Fruit fly (Drosophila melanogaster) whole organism, embryonic: Measurements from ENCODE around the gene CG14400.

Experiments
- B-H2 ChIP-seq: fragments of 200-800 bp; sonication (Bioruptor generic); optimal IDR thresholded peaks from 2 replicates; lab custom pipeline; 2018; ENCODE audit warnings: missing biosample characterization, mild to moderate bottlenecking, missing genetic modification characterization
- CG10147 ChIP-seq: fragments of 200-800 bp; sonication (Bioruptor generic); optimal IDR thresholded peaks from 2 replicates; lab custom pipeline; 2019; ENCODE audit warnings: missing biosample characterization, mild to moderate bottlenecking, missing genetic modification characterization, moderate library complexity
- CG11398 ChIP-seq: fragments of 200-800 bp; sonication (Bioruptor generic); optimal IDR thresholded peaks from 2 replicates; lab custom pipeline; 2016; ENCODE audit warnings: missing biosample characterization, missing genetic modification characterization
- CG12769 ChIP-seq: fragments of 200-800 bp; sonication (Bioruptor generic); optimal IDR thresholded peaks from 2 replicates; lab custom pipeline; 2019; ENCODE audit warnings: missing biosample characterization, mild to moderate bottlenecking, missing genetic modification characterization, moderate library complexity
- CG13894 ChIP-seq: fragments of 200-800 bp; sonication (Bioruptor generic); optimal IDR thresholded peaks from 3 replicates; lab custom pipeline; 2018; ENCODE audit warnings: missing biosample characterization, mild to moderate bottlenecking, missing genetic modification characterization, moderate library complexity
- CG14710 ChIP-seq: fragments of 200-800 bp; sonication (Bioruptor generic); optimal IDR thresholded peaks from 3 replicates; lab custom pipeline; 2019; ENCODE audit warnings: missing biosample characterization, mild to moderate bottlenecking, missing genetic modification characterization, moderate library complexity
- CG14860 ChIP-seq: fragments of 200-800 bp; sonication (Bioruptor generic); IDR thresholded peaks from 3 replicates; pipeline ENCODE4 v1.3.6; 2022; ENCODE audit warnings: missing biosample characterization, missing genetic modification characterization; ENCODE audit not compliant: partially characterized antibody
- CG15514 ChIP-seq: fragments of 200-800 bp; sonication (Bioruptor generic); optimal IDR thresholded peaks from 3 replicates; lab custom pipeline; 2017; ENCODE audit warnings: missing biosample characterization, missing genetic modification characterization, mild to moderate bottlenecking, moderate library complexity, missing genetic modification reagents
- CG1603 ChIP-seq: fragments of 200-800 bp; sonication (Bioruptor generic); optimal IDR thresholded peaks from 2 replicates; lab custom pipeline; 2019; ENCODE audit warnings: missing biosample characterization, mild to moderate bottlenecking, missing genetic modification characterization, moderate library complexity
- CG2199 ChIP-seq: fragments of 200-800 bp; sonication (Bioruptor generic); IDR thresholded peaks from 3 replicates; pipeline ENCODE4 v1.3.6; 2022; ENCODE audit warnings: missing biosample characterization, missing genetic modification characterization
- CG31224 ChIP-seq: fragments of 200-800 bp; sonication (Bioruptor generic); IDR thresholded peaks from 2 replicates; pipeline ENCODE4 v1.3.6; 2022; ENCODE audit warnings: missing biosample characterization, missing genetic modification characterization
- CG31365 ChIP-seq: fragments of 200-800 bp; sonication (Bioruptor generic); optimal IDR thresholded peaks from 2 replicates; lab custom pipeline; 2018; ENCODE audit warnings: missing biosample characterization, mild to moderate bottlenecking, missing genetic modification characterization
- CG34224 ChIP-seq: fragments of 200-800 bp; sonication (Bioruptor generic); IDR thresholded peaks from 3 replicates; pipeline ENCODE4 v1.3.6; 2022; ENCODE audit warnings: missing biosample characterization, missing genetic modification characterization; ENCODE audit not compliant: partially characterized antibody
- CG34422 ChIP-seq: fragments of 200-800 bp; sonication (Bioruptor generic); IDR thresholded peaks from 3 replicates; pipeline ENCODE4 v1.3.6; 2022; ENCODE audit warnings: missing biosample characterization, missing genetic modification characterization
- CG4854 ChIP-seq: fragments of 200-800 bp; sonication (Bioruptor generic); optimal IDR thresholded peaks from 2 replicates; lab custom pipeline; 2016; ENCODE audit warnings: missing biosample characterization, missing genetic modification characterization, inconsistent platforms
- CG7963 ChIP-seq: fragments of 200-800 bp; sonication (Bioruptor generic); IDR thresholded peaks from 3 replicates; pipeline ENCODE4 v1.3.6; 2022; ENCODE audit warnings: missing biosample characterization, missing genetic modification characterization; ENCODE audit not compliant: partially characterized antibody
- CG8478 ChIP-seq: fragments of >200 bp; optimal IDR thresholded peaks from 2 replicates; lab custom pipeline; 2018
- CG9215 ChIP-seq: fragments of 200-800 bp; sonication (Bioruptor generic); IDR thresholded peaks from 2 replicates; pipeline ENCODE4 v1.3.6; 2022; ENCODE audit warnings: missing biosample characterization, missing genetic modification characterization
- CG9437 ChIP-seq: fragments of 200-800 bp; sonication (Bioruptor generic); optimal IDR thresholded peaks from 2 replicates; lab custom pipeline; 2018; ENCODE audit warnings: missing biosample characterization, mild to moderate bottlenecking, missing genetic modification characterization
- CTCF ChIP-seq: fragments of 200-800 bp; sonication (Bioruptor generic); optimal IDR thresholded peaks from 2 replicates; lab custom pipeline; 2017; ENCODE audit warnings: missing biosample characterization, mild to moderate bottlenecking, missing genetic modification characterization, moderate library complexity
- CoRest ChIP-seq: fragments of 200-800 bp; sonication (Bioruptor generic); optimal IDR thresholded peaks from 3 replicates; lab custom pipeline; 2018; ENCODE audit warnings: missing biosample characterization, mild to moderate bottlenecking, missing genetic modification characterization, moderate library complexity
- D19B ChIP-seq: fragments of 200-800 bp; sonication (Bioruptor generic); optimal IDR thresholded peaks from 2 replicates; lab custom pipeline; 2017; ENCODE audit warnings: missing biosample characterization, mild to moderate bottlenecking, missing genetic modification characterization
- ERR ChIP-seq: fragments of 200-800 bp; sonication (Bioruptor generic); optimal IDR thresholded peaks from 2 replicates; lab custom pipeline; 2016; ENCODE audit warnings: missing biosample characterization, missing genetic modification characterization
- Ets65A ChIP-seq: fragments of 200-800 bp; sonication (Bioruptor generic); peaks from one replicate; lab custom pipeline; 2016; ENCODE audit warnings: missing biosample characterization, missing genetic modification characterization
- H15 ChIP-seq: fragments of 200-800 bp; sonication (Bioruptor generic); IDR thresholded peaks from 3 replicates; pipeline ENCODE4 v1.3.6; 2022; ENCODE audit warnings: missing biosample characterization, missing genetic modification characterization
- HHEX ChIP-seq: fragments of 200-800 bp; sonication (Bioruptor generic); optimal IDR thresholded peaks from 3 replicates; lab custom pipeline; 2017; ENCODE audit warnings: missing biosample characterization, mild to moderate bottlenecking, missing genetic modification characterization, missing genetic modification reagents
- HmgZ ChIP-seq: fragments of 200-800 bp; sonication (Bioruptor generic); optimal IDR thresholded peaks from 2 replicates; lab custom pipeline; 2018; ENCODE audit warnings: missing biosample characterization, mild to moderate bottlenecking, missing genetic modification characterization
- Hmr ChIP-seq: fragments of 200-800 bp; sonication (Bioruptor generic); optimal IDR thresholded peaks from 3 replicates; lab custom pipeline; 2017; ENCODE audit warnings: mild to moderate bottlenecking, missing biosample characterization, missing genetic modification reagents, missing genetic modification characterization
- Med ChIP-seq: fragments of 200-800 bp; sonication (Bioruptor generic); peaks from one replicate; lab custom pipeline; 2016; ENCODE audit warnings: missing biosample characterization, missing genetic modification characterization, mild to moderate bottlenecking, inconsistent platforms, moderate library complexity
- Nf-YA ChIP-seq: fragments of 200-800 bp; sonication (Bioruptor generic); IDR thresholded peaks from 2 replicates; pipeline ENCODE4 v1.3.6; 2022; ENCODE audit warnings: missing biosample characterization, missing genetic modification characterization
- Trl ChIP-seq, 3 experiments: fragments of >200 bp in 2 of 3; fragments of 200-800 bp in 1 of 3; sonication (Bioruptor generic) in 1 of 3; optimal IDR thresholded peaks; 2 replicates in 1 of 3; 3 replicates in 2 of 3; lab custom pipeline; 2016 to 2017; ENCODE audit warnings: missing biosample characterization in 1 of 3, missing genetic modification characterization in 1 of 3
- abd-A ChIP-seq: fragments of 200-800 bp; sonication (Bioruptor generic); optimal IDR thresholded peaks from 3 replicates; lab custom pipeline; 2019; ENCODE audit warnings: missing biosample characterization, mild to moderate bottlenecking, missing genetic modification characterization, moderate library complexity
- aop ChIP-seq: fragments of 200-800 bp; sonication (Bioruptor generic); IDR thresholded peaks from 2 replicates; pipeline ENCODE4 v1.3.6; 2022; ENCODE audit warnings: missing biosample characterization, missing genetic modification characterization
- ap ChIP-seq: fragments of 200-800 bp; sonication (Bioruptor generic); IDR thresholded peaks from 2 replicates; pipeline ENCODE4 v1.3.6; 2022; ENCODE audit warnings: missing biosample characterization, missing genetic modification characterization
- bbx ChIP-seq: fragments of 200-800 bp; sonication (Bioruptor generic); IDR thresholded peaks from 2 replicates; pipeline ENCODE4 v1.3.6; 2022; ENCODE audit warnings: missing biosample characterization, missing genetic modification characterization; ENCODE audit not compliant: partially characterized antibody
- bcd ChIP-seq: fragments of 200-800 bp; sonication (Bioruptor generic); optimal IDR thresholded peaks from 2 replicates; lab custom pipeline; 2017; ENCODE audit warnings: missing biosample characterization, mild to moderate bottlenecking, missing genetic modification characterization
- cas ChIP-seq: fragments of 200-800 bp; sonication (Bioruptor generic); IDR thresholded peaks from 2 replicates; pipeline ENCODE4 v1.3.6; 2022; ENCODE audit warnings: missing biosample characterization, missing genetic modification characterization
- cg ChIP-seq: fragments of 200-800 bp; sonication (Bioruptor generic); optimal IDR thresholded peaks from 3 replicates; lab custom pipeline; 2019; ENCODE audit warnings: missing biosample characterization, mild to moderate bottlenecking, missing genetic modification characterization, moderate library complexity
- disco-r ChIP-seq: fragments of 200-800 bp; sonication (Bioruptor generic); optimal IDR thresholded peaks from 2 replicates; lab custom pipeline; 2016; ENCODE audit warnings: missing biosample characterization, missing genetic modification characterization
- gem ChIP-seq: fragments of 200-800 bp; sonication (Bioruptor generic); optimal IDR thresholded peaks from 2 replicates; lab custom pipeline; 2019; ENCODE audit warnings: missing biosample characterization, mild to moderate bottlenecking, missing genetic modification characterization, moderate library complexity
- gsb ChIP-seq: fragments of 200-800 bp; sonication (Bioruptor generic); IDR thresholded peaks from 2 replicates; pipeline ENCODE4 v1.3.6; 2022; ENCODE audit warnings: missing biosample characterization, missing genetic modification characterization
- pzg ChIP-seq: fragments of 200-800 bp; sonication (Bioruptor generic); optimal IDR thresholded peaks from 3 replicates; lab custom pipeline; 2018; ENCODE audit warnings: missing biosample characterization, mild to moderate bottlenecking, missing genetic modification characterization, moderate library complexity
- schlank ChIP-seq: fragments of 200-800 bp; sonication (Bioruptor generic); optimal IDR thresholded peaks from 2 replicates; lab custom pipeline; 2018; ENCODE audit warnings: missing biosample characterization, mild to moderate bottlenecking, missing genetic modification characterization
- sd ChIP-seq: fragments of 200-800 bp; sonication (Bioruptor generic); optimal IDR thresholded peaks from 3 replicates; lab custom pipeline; 2018; ENCODE audit warnings: missing biosample characterization, mild to moderate bottlenecking, missing genetic modification characterization, moderate library complexity
- stwl ChIP-seq: fragments of 200-800 bp; sonication (Bioruptor generic); optimal IDR thresholded peaks from 3 replicates; lab custom pipeline; 2018; ENCODE audit warnings: missing biosample characterization, mild to moderate bottlenecking, missing genetic modification characterization, moderate library complexity
- tin ChIP-seq: fragments of 200-800 bp; sonication (Bioruptor generic); optimal IDR thresholded peaks from 3 replicates; lab custom pipeline; 2016; ENCODE audit warnings: missing biosample characterization, missing genetic modification characterization
- z ChIP-seq: fragments of 200-800 bp; sonication (Bioruptor generic); IDR thresholded peaks from 3 replicates; pipeline ENCODE4 v1.3.6; 2022; ENCODE audit warnings: missing biosample characterization, missing genetic modification characterization

The CG14400 gene

DNA sequence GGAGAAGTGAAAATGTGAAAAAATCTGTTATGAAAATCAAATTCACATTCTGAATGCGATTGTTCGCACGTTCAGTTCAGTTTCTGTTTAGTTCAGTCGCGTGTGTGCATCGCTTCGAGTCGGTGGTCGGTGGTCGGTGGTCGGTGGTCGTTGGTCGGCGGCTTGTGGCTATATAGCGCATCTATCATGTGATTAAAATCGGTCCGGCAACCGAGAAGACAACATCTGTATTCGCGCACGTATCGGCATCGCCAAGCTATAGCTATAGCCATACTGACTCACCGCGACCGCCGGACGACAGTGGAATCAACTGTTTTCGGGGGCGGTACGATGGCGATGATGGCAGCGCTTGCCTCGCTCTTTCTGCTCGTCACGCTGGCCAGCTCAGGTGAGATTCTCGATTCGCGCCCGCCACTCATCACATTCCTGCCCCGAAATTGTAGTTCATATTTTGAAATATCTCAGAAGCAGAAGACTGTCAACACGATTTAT lies 12.2 kb upstream of the CG14400 start, which contains the start of gene CG14401 (continued):
- no peak for TF ChIP-seq pzg (GFP tag; lab: Kevin White, UChicago)
- TF ChIP-seq CoRest (tag; lab: Kevin White, UChicago), result no peak
- no peak for TF ChIP-seq CG15514 (GFP tag; lab: Kevin White, UChicago)
- peak; percentile 66 for TF ChIP-seq Med (GFP tag; lab: Kevin White, UChicago)
- TF ChIP-seq CG1603, result no peak

DNA sequence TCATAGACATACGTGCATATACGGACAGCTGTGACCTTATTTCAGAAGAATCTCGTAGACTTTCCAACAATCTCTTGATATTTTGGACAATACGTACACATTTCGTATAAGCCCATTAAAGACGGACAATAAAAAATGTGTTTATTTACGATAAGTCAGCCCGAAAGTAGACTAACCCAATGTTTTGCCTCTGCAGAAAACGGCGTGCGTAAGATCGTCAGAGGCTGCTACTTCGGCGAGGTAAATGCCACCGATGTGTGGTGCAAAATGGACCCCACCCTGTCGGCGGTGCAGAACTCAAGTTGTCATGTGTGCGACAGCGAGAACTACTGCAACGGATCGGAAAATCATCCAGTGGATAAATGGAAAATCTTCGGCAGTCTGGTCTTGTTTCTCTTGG lies 11.2 kb upstream of the CG14400 start:
- TF ChIP-seq CG9437 (GFP tag; lab: Kevin White, UChicago), result peak; percentile 2
- TF ChIP-seq HHEX, result no peak
- TF ChIP-seq ap (GFP tag; lab: Robert Waterston, UW), result no peak
- no peak for TF ChIP-seq CG8478 (lab: Kevin White, UChicago)
- no peak for TF ChIP-seq aop (GFP tag; lab: Robert Waterston, UW)
- no peak for TF ChIP-seq tin
- peak; percentile 93 for TF ChIP-seq CG2199
- TF ChIP-seq cg (GFP tag; lab: Kevin White, UChicago), result no peak
- no peak for TF ChIP-seq CG10147 (GFP tag; lab: Kevin White, UChicago)
- TF ChIP-seq D19B (GFP tag; lab: Kevin White, UChicago), result no peak
- no peak for TF ChIP-seq CG14710
- TF ChIP-seq gem, result no peak
- peak; percentile 26 for TF ChIP-seq CTCF (GFP tag; lab: Kevin White, UChicago)
- no peak for TF ChIP-seq CG4854 (GFP tag; lab: Kevin White, UChicago)
- no peak for TF ChIP-seq CG34224 (GFP tag; lab: Robert Waterston, UW)
- TF ChIP-seq HmgZ (tag; lab: Kevin White, UChicago), result peak; percentile 9
- TF ChIP-seq gsb (GFP tag; lab: Robert Waterston, UW), result no peak
- no peak for TF ChIP-seq CG11398 (GFP tag; lab: Kevin White, UChicago)
- no peak for TF ChIP-seq ERR
- peak; percentile 31 for TF ChIP-seq Med (GFP tag; lab: Kevin White, UChicago)
- no peak for TF ChIP-seq stwl
- no peak for TF ChIP-seq schlank (tag; lab: Kevin White, UChicago)

DNA sequence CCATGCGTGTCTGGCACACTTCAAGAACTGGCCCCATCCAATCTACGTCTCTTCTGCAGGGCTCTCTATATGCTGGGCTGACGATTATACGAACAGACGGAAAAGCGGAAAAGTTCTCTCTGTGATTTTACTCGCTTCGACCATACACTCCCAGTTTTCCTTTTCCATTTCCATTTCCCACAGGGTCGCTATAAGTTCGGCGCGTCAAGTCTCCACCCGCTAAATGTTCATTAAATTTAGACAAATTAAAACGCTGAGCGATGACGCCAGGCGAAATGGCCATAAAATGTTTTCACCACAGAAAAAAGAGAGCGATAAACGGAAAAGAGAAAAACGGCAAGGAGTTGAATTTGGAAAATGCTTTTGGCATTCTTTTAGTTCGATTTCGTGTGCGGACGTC lies 9.7 kb upstream of the CG14400 start, which contains the start of gene CG31675:
TSS of gene CG31675 (plus strand) at position 375 of the 400 bp plus-strand sequence.
- TF ChIP-seq sd (tag; lab: Kevin White, UChicago), result peak; percentile 57
- peak; percentile 72 for TF ChIP-seq abd-A (tag; lab: Kevin White, UChicago)
- TF ChIP-seq CG10147 (GFP tag; lab: Kevin White, UChicago), result peak; percentile 16
- TF ChIP-seq CG9215 (GFP tag; lab: Robert Waterston, UW), result no peak
- TF ChIP-seq Med (GFP tag; lab: Kevin White, UChicago), result peak; percentile 39
- no peak for TF ChIP-seq CG14860 (GFP tag; lab: Robert Waterston, UW)
- TF ChIP-seq cas (GFP tag; lab: Robert Waterston, UW), result no peak
- no peak for TF ChIP-seq Hmr (GFP tag; lab: Kevin White, UChicago)
- peak; percentile 73 for TF ChIP-seq Ets65A
- TF ChIP-seq H15 (GFP tag; lab: Robert Waterston, UW), result no peak
- TF ChIP-seq Nf-YA (GFP tag; lab: Robert Waterston, UW), result no peak
- 0 out of 3 replicates have a peak, but pooled peaks have one; percentile 11 for TF ChIP-seq CG34224 (GFP tag; lab: Robert Waterston, UW)
- no peak for TF ChIP-seq disco-r (GFP tag; lab: Kevin White, UChicago)
- no peak for TF ChIP-seq CG31365
- TF ChIP-seq CG31224 (GFP tag; lab: Robert Waterston, UW), result 0 out of 2 replicates have a peak, but pooled peaks have one; percentile 6
- TF ChIP-seq CG13894 (tag; lab: Kevin White, UChicago), result peak; percentile 38
- TF ChIP-seq bbx (GFP tag; lab: Robert Waterston, UW), result no peak
- 0 out of 3 replicates have a peak, but pooled peaks have one; percentile 20 for TF ChIP-seq CG7963
- no peak for TF ChIP-seq bcd (GFP tag; lab: Kevin White, UChicago)
- TF ChIP-seq CG34422 (GFP tag; lab: Robert Waterston, UW), result no peak
- TF ChIP-seq B-H2, result no peak
- 0 out of 3 replicates have a peak, but pooled peaks have one; percentile 42 for TF ChIP-seq z (GFP tag; lab: Robert Waterston, UW)
- peak; percentile 8 to 41 for TF ChIP-seq Trl (optimal IDR thresholded peaks at IDR 0.05; lab: Kevin White, UChicago)
- TF ChIP-seq Trl (GFP tag; optimal IDR thresholded peaks at IDR 0.05; lab: Kevin White, UChicago), result no peak
- TF ChIP-seq CG12769 (tag; lab: Kevin White, UChicago), result peak; percentile 88
